Worm (Caenorhabditis elegans): ENCODE results near the gene ZK899.1.

DNA sequence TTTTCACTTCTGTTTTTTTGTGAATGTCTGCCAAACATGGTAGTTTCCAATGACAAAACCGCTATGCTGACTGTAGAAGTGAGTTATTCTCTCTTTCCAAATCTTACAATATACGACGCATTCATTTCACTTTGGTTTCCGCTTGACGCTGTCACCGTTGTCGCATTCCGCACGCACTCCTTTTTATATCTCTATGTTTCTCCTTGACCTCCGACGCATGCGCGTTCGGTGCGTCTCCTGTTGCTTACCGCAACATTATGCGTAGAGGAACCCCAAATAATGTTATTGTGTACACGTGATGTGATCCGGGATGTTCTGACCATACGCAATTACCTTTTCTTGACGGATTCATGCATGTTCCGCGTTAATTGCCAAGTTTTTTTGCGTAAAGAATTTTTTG, 44.5 kb upstream of the ZK899.1 start:
- TF ChIP-seq ref-2 (tag; optimal IDR thresholded peaks at IDR 0.05): peak; percentile 21
- no peak for TF ChIP-seq hlh-8 (tag; optimal IDR thresholded peaks at IDR 0.05)
